Worm (Caenorhabditis elegans) whole organism, early embryonic: Measurements from ENCODE around the gene nasp-2.

ENCODE experiments used
- F13C5.2 ChIP-seq: sonication (generic microtip); optimal IDR thresholded peaks from 2 replicates; lab custom pipeline; 2017; ENCODE audit warnings: mild to moderate bottlenecking, missing genetic modification characterization, inconsistent platforms, missing compliant biosample characterization
- aly-1 ChIP-seq: sonication (generic microtip); optimal IDR thresholded peaks from 2 replicates; lab custom pipeline; 2016; ENCODE audit warnings: missing genetic modification characterization, missing compliant biosample characterization
- ama-1 ChIP-seq: fragments of 150-350 bp; optimal IDR thresholded peaks from 2 replicates; lab custom pipeline; 2014
- ceh-13 ChIP-seq: fragments of 200-800 bp; sonication (Bioruptor generic); optimal IDR thresholded peaks from 2 replicates; lab custom pipeline; 2018; ENCODE audit warnings: mild to moderate bottlenecking, missing genetic modification characterization, missing compliant biosample characterization
- ets-7 ChIP-seq: sonication (generic microtip); optimal IDR thresholded peaks from 2 replicates; lab custom pipeline; 2016; ENCODE audit warnings: missing genotype, missing genetic modification characterization, missing compliant biosample characterization
- flt-1 ChIP-seq: fragments of 200-800 bp; sonication (Bioruptor generic); IDR thresholded peaks from 2 replicates; pipeline ENCODE4 v1.3.6; 2022; ENCODE audit warnings: missing genetic modification characterization, missing compliant biosample characterization
- hmg-4 ChIP-seq: fragments of 200-800 bp; sonication (Bioruptor generic); optimal IDR thresholded peaks from 2 replicates; lab custom pipeline; 2018; ENCODE audit warnings: mild to moderate bottlenecking, missing genetic modification characterization, missing compliant biosample characterization
- hnd-1 ChIP-seq: sonication (generic microtip); optimal IDR thresholded peaks from 2 replicates; lab custom pipeline; 2016; ENCODE audit warnings: missing genetic modification characterization, missing compliant biosample characterization
- scrt-1 ChIP-seq: fragments of 200-800 bp; sonication (Bioruptor generic); IDR thresholded peaks from 2 replicates; pipeline ENCODE4 v1.3.6; 2022; ENCODE audit warnings: missing genetic modification characterization, missing compliant biosample characterization
- tbx-11 ChIP-seq: fragments of 200-800 bp; sonication (Bioruptor generic); IDR thresholded peaks from 2 replicates; pipeline ENCODE4 v1.3.6; 2022; ENCODE audit warnings: missing genetic modification characterization, missing compliant biosample characterization
- tbx-37 ChIP-seq: fragments of 200-800 bp; sonication (Bioruptor generic); conservative IDR thresholded peaks from 2 replicates; pipeline ENCODE4 v1.3.6; 2022; ENCODE audit warnings: missing genetic modification reagents, missing genetic modification characterization, missing compliant biosample characterization
- tra-4 ChIP-seq: sonication (generic microtip); optimal IDR thresholded peaks from 2 replicates; lab custom pipeline; 2017; ENCODE audit warnings: missing genetic modification characterization, missing compliant biosample characterization

DNA sequence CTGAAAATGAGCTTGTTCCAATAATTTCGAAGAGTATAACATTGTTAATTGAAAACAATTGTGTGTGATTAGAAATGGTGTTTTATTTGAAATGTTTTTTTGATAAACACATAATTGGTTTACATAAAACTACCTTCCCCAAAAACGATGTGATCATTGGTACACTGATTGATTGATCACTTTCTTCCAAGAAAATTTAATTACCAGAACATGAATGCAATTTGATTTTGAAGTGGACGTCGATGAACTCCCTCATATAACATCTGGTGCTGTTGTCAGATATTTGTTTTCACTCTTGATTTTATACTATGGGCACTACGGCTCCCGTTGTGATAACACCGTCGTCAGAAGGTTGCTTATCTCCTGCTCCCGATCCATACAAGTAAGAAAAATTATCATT lies 8.6 kb upstream of the nasp-2 start, which contains the start of gene srh-15:
- TF ChIP-seq tra-4 (no peak), flt-1 (no peak), hnd-1 (tag; lab: Kevin White, UChicago) (no peak), scrt-1 (GFP tag; lab: Robert Waterston, UW) (no peak), ama-1 (lab: Kevin White, UChicago) (no peak), hmg-4 (GFP tag; lab: Kevin White, UChicago) (no peak), aly-1 (tag; lab: Kevin White, UChicago) (no peak), tbx-37 (GFP tag; lab: Robert Waterston, UW) (no peak), ets-7 (tag; lab: Kevin White, UChicago) (no peak), ceh-13 (GFP tag; lab: Kevin White, UChicago) (no peak), F13C5.2 (tag; lab: Kevin White, UChicago) (no peak), tbx-11 (GFP tag; lab: Robert Waterston, UW) (no peak)
